Fruit fly (Drosophila melanogaster) whole organism, larva: ENCODE results near the gene mus304.

ENCODE experiments used
- noc ChIP-seq: fragments of 200-800 bp; sonication (Bioruptor generic); optimal IDR thresholded peaks from 3 replicates; lab custom pipeline; 2019; ENCODE audit warnings: missing biosample characterization, mild to moderate bottlenecking, missing genetic modification characterization, moderate library complexity

mus304 gene

dm6 chr3L:18079610-18080497 is 29.8 kb upstream of the mus304 start:
- no peak for TF ChIP-seq noc

DNA sequence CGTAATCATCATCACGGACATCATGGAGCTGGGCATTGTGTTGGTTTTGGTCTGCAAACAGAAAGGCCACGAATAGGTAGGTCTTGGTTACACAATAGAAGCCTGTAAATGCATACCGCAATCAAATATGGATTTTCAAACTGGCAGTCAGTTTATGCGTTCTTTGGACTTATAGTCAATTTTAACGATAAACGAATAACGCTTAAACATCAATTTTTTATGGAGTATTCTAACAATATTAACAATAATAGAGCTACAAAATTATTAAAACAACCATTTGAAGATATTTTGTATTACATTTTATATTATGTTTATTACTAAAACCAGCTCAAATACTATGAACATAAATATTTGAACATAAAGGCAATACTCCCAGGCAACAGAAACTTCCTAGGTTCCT is 28.1 kb upstream of the mus304 start:
- TF ChIP-seq noc: no peak

DNA sequence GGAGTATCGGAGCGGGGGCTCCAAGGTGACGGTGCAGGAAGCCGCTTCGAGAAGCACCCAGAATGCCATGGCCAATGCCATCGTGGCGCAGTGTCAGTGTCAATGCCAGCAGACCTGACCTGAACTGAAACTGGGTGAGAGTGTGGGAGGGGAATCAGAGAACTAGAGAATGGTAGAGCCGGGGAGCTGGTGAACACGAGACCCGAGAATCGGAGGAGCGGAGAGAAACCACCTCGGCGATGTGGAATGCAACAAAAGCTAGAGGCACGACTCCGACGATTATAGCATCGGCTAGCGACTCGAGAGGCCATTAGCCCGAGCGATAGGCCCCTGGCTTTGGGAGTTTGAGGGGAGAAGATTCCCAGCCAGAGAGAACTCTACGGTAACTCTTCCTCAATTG is 27.7 kb upstream of the mus304 start:
- no peak for TF ChIP-seq noc

DNA sequence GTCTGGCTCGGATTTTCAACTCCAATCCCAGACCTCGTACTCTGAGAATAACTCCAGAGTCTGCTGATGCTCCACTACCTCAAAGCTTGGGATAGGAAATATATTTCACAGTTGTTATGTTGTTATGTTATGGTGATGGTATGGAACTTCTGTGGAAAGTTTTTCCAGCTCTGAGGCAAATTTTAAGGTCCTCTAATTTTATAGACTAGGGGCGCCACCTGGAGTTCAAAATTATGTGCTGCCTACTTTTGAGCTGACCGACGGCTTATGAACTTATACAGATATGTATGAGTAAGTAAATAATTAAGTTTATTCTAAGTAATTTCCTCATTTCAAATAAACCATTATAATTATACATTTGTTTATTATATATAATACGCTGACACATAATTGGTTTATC is 26.2 kb upstream of the mus304 start:
- TF ChIP-seq noc: no peak

dm6 chr3L:18083994-18084393 is 25.6 kb upstream of the mus304 start:
- TF ChIP-seq noc: no peak

DNA sequence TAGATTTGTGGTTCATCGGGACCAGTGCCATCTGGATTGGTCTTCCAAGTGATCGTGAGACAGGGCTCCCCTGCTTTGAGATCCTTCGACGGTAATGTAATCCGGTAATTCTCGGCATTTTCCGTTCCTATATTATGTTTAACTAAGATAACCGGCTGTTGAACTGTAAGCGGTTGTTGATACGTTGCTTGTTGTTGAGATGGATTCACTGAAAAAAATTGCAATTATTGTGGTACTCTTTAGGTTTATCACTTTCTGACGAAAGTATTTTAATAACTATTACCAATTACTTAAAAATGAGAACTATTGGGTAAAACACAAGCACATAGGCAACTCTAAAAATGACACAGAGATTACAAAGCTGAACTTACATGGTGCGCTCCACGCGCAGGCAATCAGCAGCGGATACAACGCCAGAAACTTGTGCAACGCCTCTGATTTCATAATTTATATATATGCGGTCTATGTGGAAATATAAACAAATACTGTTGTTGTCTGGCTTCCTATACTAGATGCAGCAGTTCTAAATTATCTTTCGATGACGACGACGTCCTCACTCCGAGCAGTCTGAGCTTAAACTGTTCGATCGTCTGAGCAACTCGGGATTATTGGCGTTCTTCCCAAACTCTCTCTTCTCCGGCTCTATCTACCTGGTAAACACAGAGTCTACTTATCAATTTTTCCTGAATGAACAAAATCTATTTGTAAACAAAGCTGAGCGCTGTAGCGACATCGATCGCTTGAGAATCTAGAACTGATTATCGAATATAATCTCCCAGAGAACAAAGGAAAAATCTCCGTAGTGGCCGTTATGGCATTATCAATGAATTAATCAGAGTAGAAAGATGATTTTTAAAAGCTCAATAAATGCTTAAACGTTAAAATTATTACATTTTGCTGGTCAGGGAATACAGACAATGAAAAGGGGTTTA is 22.6 kb upstream of the mus304 start, which contains the start of gene CG34253:
CG34253 (minus strand) TSS at position 567 of the 932 bp plus-strand sequence.
- TF ChIP-seq noc: no peak

- TF ChIP-seq noc: no peak
Measured at dm6 chr3L:18088027-18088426, 21.6 kb upstream of the mus304 start.

DNA sequence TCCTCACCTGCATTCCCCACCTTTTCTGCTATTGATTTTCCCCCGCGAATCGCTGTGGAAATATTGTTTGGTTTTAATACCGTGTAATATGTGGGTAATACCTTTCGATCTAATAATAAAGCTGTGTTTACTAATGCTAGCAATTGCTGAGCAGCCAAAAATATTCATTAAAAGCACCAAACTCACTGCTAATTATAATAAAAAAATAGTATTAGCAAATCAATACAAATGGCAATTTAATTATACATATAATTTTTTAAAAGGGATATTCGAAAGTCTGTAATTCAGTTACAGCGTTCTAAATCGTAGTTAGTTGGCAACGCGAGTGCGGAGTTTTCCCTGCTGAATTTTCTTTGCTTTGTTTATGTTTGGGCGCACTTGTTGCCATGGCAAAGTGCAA is 15.7 kb upstream of the mus304 start:
- TF ChIP-seq noc: no peak

DNA sequence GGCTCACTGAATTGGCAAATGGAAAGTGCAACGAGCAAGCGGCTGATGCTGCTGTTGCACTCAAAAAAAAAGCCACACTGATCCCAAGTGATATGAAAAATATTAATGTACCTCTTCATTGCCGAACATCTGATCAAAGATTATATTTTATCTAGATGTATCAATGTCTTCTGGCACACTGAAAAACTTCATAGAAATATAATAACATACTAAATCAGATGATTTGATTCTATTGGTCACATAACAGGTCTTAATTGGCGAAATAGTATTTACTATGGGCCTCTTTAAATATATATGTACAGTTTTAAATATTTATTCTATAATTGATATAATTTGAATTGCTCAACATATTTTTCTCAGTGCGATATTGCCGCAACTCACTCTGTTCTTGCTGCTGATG is 12.9 kb upstream of the mus304 start:
- TF ChIP-seq noc: no peak

dm6 chr3L:18099715-18100114 is 9.9 kb upstream of the mus304 start:
- TF ChIP-seq noc: no peak

dm6 chr3L:18101421-18101996 is 8.1 kb upstream of the mus304 start:
- no peak for TF ChIP-seq noc

DNA sequence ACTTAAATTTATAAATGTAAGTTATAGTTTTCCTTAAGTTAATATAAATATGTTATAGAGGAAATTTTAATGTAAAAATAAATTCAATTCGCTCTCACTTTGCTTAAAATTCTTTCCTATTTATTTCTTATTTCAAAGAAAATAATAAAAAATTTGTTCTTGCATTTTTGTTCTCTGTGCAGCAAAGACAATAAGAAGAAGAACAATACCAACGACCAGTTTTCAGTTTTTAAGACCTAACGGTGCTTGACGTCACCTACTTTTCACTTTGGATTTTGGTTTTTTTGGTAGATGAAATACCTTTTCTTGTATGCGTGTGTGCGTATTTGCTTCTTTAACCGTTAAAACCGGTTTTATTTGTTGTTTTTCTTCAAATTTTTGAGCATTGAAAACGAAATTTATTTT is 7.5 kb upstream of the mus304 start:
- no peak for TF ChIP-seq noc

dm6 chr3L:18105343-18106020 is 4.1 kb upstream of the mus304 start:
- TF ChIP-seq noc: no peak

DNA sequence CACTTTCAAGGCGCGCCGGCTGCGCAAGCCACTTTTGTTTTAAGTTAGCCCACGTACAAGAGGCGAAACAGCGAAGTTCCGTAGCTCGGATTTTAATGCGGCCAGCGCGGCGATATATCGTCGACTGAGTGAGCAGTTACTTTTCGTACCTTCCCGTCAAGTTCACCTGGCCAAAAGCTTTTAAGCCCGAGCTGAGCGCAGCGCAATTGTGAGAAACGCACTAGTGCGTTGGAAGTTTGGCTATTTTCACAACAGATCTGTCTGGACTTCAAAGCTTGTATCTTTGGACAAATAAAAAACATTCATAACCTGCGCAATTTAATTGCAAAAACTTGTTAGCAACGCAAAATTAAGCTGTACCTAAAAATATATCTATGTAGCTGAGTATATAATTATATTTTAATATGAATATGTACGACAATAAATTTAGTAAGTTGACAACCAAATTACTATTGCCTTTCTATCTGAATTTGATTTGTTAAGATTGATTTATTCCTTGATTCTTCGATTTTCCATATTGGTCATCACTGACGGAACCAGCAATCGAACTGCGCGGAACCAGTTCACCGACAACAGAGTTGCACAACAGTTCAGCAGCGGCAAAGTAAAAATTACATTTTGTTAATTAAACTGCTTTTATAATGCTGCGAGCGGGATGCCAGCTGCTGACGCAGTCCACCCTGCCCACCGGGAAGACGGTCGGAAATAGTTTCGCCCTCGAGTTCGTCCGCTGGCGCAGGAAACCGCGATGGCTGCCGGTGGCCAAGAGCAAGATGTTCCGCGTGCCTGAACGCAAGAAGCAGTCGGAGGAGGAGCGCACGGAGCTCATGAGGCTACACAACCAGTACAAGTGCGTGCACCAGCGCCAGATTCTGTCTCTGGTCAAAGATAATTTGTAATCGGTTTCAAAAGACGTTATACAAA is 3.3 kb upstream of the mus304 start, which contains the start of the genes CG13698 and mRpS26:
CG13698 (minus strand) TSS at position 129 of the 924 bp plus-strand sequence.
mRpS26 (plus strand) TSS at position 559 of the 924 bp plus-strand sequence.
- TF ChIP-seq noc: peak; percentile 66

- TF ChIP-seq noc: no peak
Measured at dm6 chr3L:18112669-18113068, 3.1 kb downstream of the mus304 start, which contains the start of the genes CG32195 and CG7341. Gene CG32195, plus strand, starts transcription at chr3L:18112959. Gene CG7341, plus strand, starts transcription at chr3L:18112959.
